Fruit fly (Drosophila melanogaster): ENCODE results near the gene Tdh.

Gene Tdh

DNA sequence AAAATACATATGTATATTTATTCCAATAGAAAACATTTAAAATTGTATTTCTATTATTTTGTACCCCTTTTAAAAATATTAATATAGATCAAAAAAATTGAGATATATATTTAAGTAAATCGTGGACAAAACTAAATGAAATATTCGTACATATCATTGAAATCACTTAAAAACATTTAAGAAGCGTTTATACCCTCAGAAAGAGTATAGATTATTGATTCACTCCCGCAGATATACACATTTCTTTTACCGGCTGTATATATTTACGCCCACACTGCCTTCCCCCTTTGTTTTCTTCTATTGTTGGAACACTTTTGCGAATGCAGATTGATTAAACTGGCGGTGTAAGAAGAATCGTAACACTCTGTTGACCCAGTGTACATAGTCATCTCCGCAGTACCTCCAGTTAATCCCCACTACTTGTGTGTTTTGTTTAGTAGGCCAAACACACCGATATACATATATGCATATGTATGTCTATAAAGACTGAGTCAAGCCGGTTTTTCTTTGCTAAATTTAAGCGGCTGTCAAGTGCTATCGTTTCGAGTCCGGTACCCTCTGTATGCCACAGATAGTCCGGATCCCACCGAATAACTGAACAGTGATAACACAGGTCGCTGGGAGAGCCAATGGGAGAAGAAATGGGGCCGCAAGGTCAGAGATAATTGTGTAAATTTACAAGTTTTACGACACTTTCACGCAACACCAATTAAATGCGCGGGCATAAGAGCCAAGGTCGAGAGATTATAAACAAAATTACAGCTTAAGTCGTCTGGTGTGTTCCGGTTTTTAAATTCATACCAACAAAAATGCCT is 5.0 kb downstream of the Tdh start (continued):
- TF ChIP-seq corto (GFP tag; optimal IDR thresholded peaks at IDR 0.05) (no peak), jigr1 (GFP tag; IDR thresholded peaks at IDR 0.05) (no peak), oc (tag; optimal IDR thresholded peaks at IDR 0.05) (peak; percentile 58), sima (GFP tag; optimal IDR thresholded peaks at IDR 0.05) (no peak), CG11398 (GFP tag; optimal IDR thresholded peaks at IDR 0.05) (peak; percentile 80), fd102C (GFP tag; optimal IDR thresholded peaks at IDR 0.05) (peak; percentile 79), CG12219 (GFP tag; optimal IDR thresholded peaks at IDR 0.05) (peak; percentile 30), unpg (GFP tag; optimal IDR thresholded peaks at IDR 0.05) (peak; percentile 17), chm (GFP tag; IDR thresholded peaks at IDR 0.05) (0 out of 2 replicates have a peak, but pooled peaks have one; percentile 32), zen (tag; optimal IDR thresholded peaks at IDR 0.05) (peak; percentile 25), E2f2 (GFP tag; IDR thresholded peaks at IDR 0.05) (0 out of 2 replicates have a peak, but pooled peaks have one; percentile 25), CG8388 (GFP tag; optimal IDR thresholded peaks at IDR 0.05) (no peak), slou (GFP tag; optimal IDR thresholded peaks at IDR 0.05) (peak; percentile 40), HmgD (GFP tag; optimal IDR thresholded peaks at IDR 0.05) (no peak), CG7987 (GFP tag; optimal IDR thresholded peaks at IDR 0.05) (peak; percentile 56), slp2 (GFP tag; optimal IDR thresholded peaks at IDR 0.05) (peak; percentile 50), CG13624 (GFP tag; optimal IDR thresholded peaks at IDR 0.05) (peak; percentile 0), CG1602 (GFP tag; optimal IDR thresholded peaks at IDR 0.05) (peak; percentile 45), CG13123 (GFP tag; optimal IDR thresholded peaks at IDR 0.05) (peak; percentile 65), Mrtf (GFP tag; IDR thresholded peaks at IDR 0.05) (0 out of 3 replicates have a peak, but pooled peaks have one; percentile 21), Oaz (GFP tag; IDR thresholded peaks at IDR 0.05) (no peak), Antp (GFP tag; optimal IDR thresholded peaks at IDR 0.05) (peak; percentile 50), dm (GFP tag; optimal IDR thresholded peaks at IDR 0.05) (peak; percentile 25), tio (GFP tag; optimal IDR thresholded peaks at IDR 0.05) (peak; percentile 17), CG13296 (GFP tag; optimal IDR thresholded peaks at IDR 0.05) (peak; percentile 57), Asciz (GFP tag; optimal IDR thresholded peaks at IDR 0.05) (peak; percentile 79), CG11504 (tag; optimal IDR thresholded peaks at IDR 0.05) (peak; percentile 47), CG7357 (GFP tag; IDR thresholded peaks at IDR 0.05) (no peak), CG30403 (GFP tag; optimal IDR thresholded peaks at IDR 0.05) (peak; percentile 9), PHDP (tag; optimal IDR thresholded peaks at IDR 0.05) (peak; percentile 42), ham (GFP tag; IDR thresholded peaks at IDR 0.05) (no peak), CG10209 (GFP tag; optimal IDR thresholded peaks at IDR 0.05) (peak; percentile 76), CG17912 (GFP tag; optimal IDR thresholded peaks at IDR 0.05) (peak; percentile 64), CG5245 (GFP tag; optimal IDR thresholded peaks at IDR 0.05) (no peak), Dbx (GFP tag; IDR thresholded peaks at IDR 0.05) (peak; percentile 44; the same call in 1 of the 3 replicates), Ptx1 (GFP tag; IDR thresholded peaks at IDR 0.05) (peak; percentile 35; the same call in 1 of the 2 replicates), D19A (tag; optimal IDR thresholded peaks at IDR 0.05) (peak; percentile 97), CG6272 (GFP tag; IDR thresholded peaks at IDR 0.05) (no peak), kah (GFP tag; optimal IDR thresholded peaks at IDR 0.05) (peak; percentile 8), CG4820 (GFP tag; optimal IDR thresholded peaks at IDR 0.05) (peak; percentile 26), Gsc (GFP tag; IDR thresholded peaks at IDR 0.05) (no peak), CG17359 (tag; optimal IDR thresholded peaks at IDR 0.05) (peak; percentile 59), Usf (GFP tag; optimal IDR thresholded peaks at IDR 0.05) (no peak), CG3838 (GFP tag; optimal IDR thresholded peaks at IDR 0.05) (peak; percentile 13), CG14014 (GFP tag; IDR thresholded peaks at IDR 0.05) (peak; percentile 20; the same call in 1 of the 2 replicates), CG6813 (GFP tag; optimal IDR thresholded peaks at IDR 0.05) (peak; percentile 73), chif (GFP tag; optimal IDR thresholded peaks at IDR 0.05) (peak; percentile 45 to 70), CG14965 (GFP tag; optimal IDR thresholded peaks at IDR 0.05; ENCODE audit: borderline replicate concordance) (peak; percentile 29), vvl (GFP tag; IDR thresholded peaks at IDR 0.05) (peak; percentile 46; the same call in 1 of the 2 replicates)
